Worm (Caenorhabditis elegans) whole organism, L3 larva: ENCODE data around the gene W10G6.1.
A peak's percentile ranks its signal among the peaks of the same experiment; 100 is the strongest.

Source experiments
- ZK546.5 ChIP-seq: sonication (generic microtip); optimal IDR thresholded peaks from 2 replicates; lab custom pipeline; 2017; ENCODE audit warnings: missing biosample characterization, missing genetic modification characterization
- aly-2 ChIP-seq: fragments of 150-350 bp; optimal IDR thresholded peaks from 2 replicates; lab custom pipeline; 2014; ENCODE audit warnings: missing biosample characterization, missing genetic modification characterization
- ama-1 ChIP-seq: fragments of 150-350 bp; optimal IDR thresholded peaks from 2 replicates; lab custom pipeline; 2018
- ceh-28 ChIP-seq: fragments of 150-350 bp; optimal IDR thresholded peaks from 2 replicates; lab custom pipeline; 2014; ENCODE audit warnings: missing biosample characterization, missing genetic modification reagents, missing genetic modification characterization
- ceh-82 ChIP-seq: fragments of 150-350 bp; optimal IDR thresholded peaks from 2 replicates; lab custom pipeline; 2014; ENCODE audit warnings: missing biosample characterization, missing genetic modification characterization
- ceh-9 ChIP-seq: sonication (generic microtip); optimal IDR thresholded peaks from 2 replicates; lab custom pipeline; 2018; ENCODE audit warnings: missing biosample characterization, missing genetic modification characterization
- daf-12 ChIP-seq: fragments of 150-350 bp; optimal IDR thresholded peaks from 2 replicates; lab custom pipeline; 2014; ENCODE audit warnings: missing biosample characterization, missing genetic modification reagents, missing genetic modification characterization
- egl-27 ChIP-seq: sonication (generic microtip); optimal IDR thresholded peaks from 4 replicates; lab custom pipeline; 2017; ENCODE audit warnings: missing biosample characterization, missing genetic modification reagents, missing genetic modification characterization
- elt-2 ChIP-seq: sonication (generic microtip); optimal IDR thresholded peaks from 2 replicates; lab custom pipeline; 2016; ENCODE audit warnings: missing genetic modification reagents, mild to moderate bottlenecking, missing genetic modification characterization, missing compliant biosample characterization
- eor-1 ChIP-seq, 2 experiments: fragments of 150-350 bp; optimal IDR thresholded peaks; 2 replicates each; lab custom pipeline; 2014 to 2018; ENCODE audit warnings: missing biosample characterization in 2 of 2, missing genetic modification characterization in 2 of 2
- fkh-2 ChIP-seq: fragments of 150-350 bp; optimal IDR thresholded peaks from 2 replicates; lab custom pipeline; 2014; ENCODE audit warnings: missing biosample characterization, missing genetic modification reagents, missing genetic modification characterization
- fos-1 ChIP-seq: fragments of 150-350 bp; optimal IDR thresholded peaks from 2 replicates; lab custom pipeline; 2014; ENCODE audit warnings: missing biosample characterization, missing genetic modification characterization
- jun-1 ChIP-seq: fragments of 150-350 bp; optimal IDR thresholded peaks from 2 replicates; lab custom pipeline; 2014; ENCODE audit warnings: missing biosample characterization, missing genetic modification reagents, missing genetic modification characterization
- lin-15B ChIP-seq: fragments of 150-350 bp; optimal IDR thresholded peaks from 2 replicates; lab custom pipeline; 2014; ENCODE audit warnings: missing biosample characterization, missing genetic modification characterization
- lsy-12 ChIP-seq: sonication (generic microtip); optimal IDR thresholded peaks from 2 replicates; lab custom pipeline; 2016; ENCODE audit warnings: mild to moderate bottlenecking, missing genetic modification characterization, missing compliant biosample characterization
- mdl-1 ChIP-seq: fragments of 150-350 bp; optimal IDR thresholded peaks from 2 replicates; lab custom pipeline; 2014; ENCODE audit warnings: missing biosample characterization, missing genetic modification characterization
- mml-1 ChIP-seq: fragments of 150-350 bp; sonication (generic microtip); optimal IDR thresholded peaks from 3 replicates; lab custom pipeline; 2014; ENCODE audit warnings: missing biosample characterization, missing genetic modification characterization
- nfya-1 ChIP-seq: sonication (generic microtip); optimal IDR thresholded peaks from 2 replicates; lab custom pipeline; 2017; ENCODE audit warnings: missing genetic modification characterization, mild to moderate bottlenecking, missing compliant biosample characterization, antibody characterized with exemption, moderate library complexity; ENCODE audit not compliant: insufficient read depth
- nhr-12 ChIP-seq: fragments of 150-350 bp; optimal IDR thresholded peaks from 2 replicates; lab custom pipeline; 2014; ENCODE audit warnings: missing biosample characterization, missing genetic modification characterization
- nhr-23 ChIP-seq: fragments of 150-350 bp; optimal IDR thresholded peaks from 2 replicates; lab custom pipeline; 2014; ENCODE audit warnings: missing biosample characterization, missing genetic modification reagents, missing genetic modification characterization
- nhr-237 ChIP-seq: fragments of 150-350 bp; optimal IDR thresholded peaks from 2 replicates; lab custom pipeline; 2014; ENCODE audit warnings: missing biosample characterization, missing genetic modification characterization
- nhr-25 ChIP-seq: sonication (generic microtip); optimal IDR thresholded peaks from 2 replicates; lab custom pipeline; 2017; ENCODE audit warnings: missing biosample characterization, missing genetic modification characterization
- nhr-28 ChIP-seq: fragments of 150-350 bp; optimal IDR thresholded peaks from 2 replicates; lab custom pipeline; 2014; ENCODE audit warnings: missing biosample characterization, missing genetic modification characterization
- nhr-43 ChIP-seq: sonication (generic microtip); optimal IDR thresholded peaks from 2 replicates; lab custom pipeline; 2016; ENCODE audit warnings: mild to moderate bottlenecking, missing genetic modification characterization, missing compliant biosample characterization; ENCODE audit not compliant: poor library complexity, severe bottlenecking
- nhr-76 ChIP-seq: fragments of 150-350 bp; sonication (generic microtip); optimal IDR thresholded peaks from 5 replicates; lab custom pipeline; 2014; ENCODE audit warnings: missing biosample characterization, missing genetic modification characterization
- pqm-1 ChIP-seq: fragments of 150-350 bp; optimal IDR thresholded peaks from 2 replicates; lab custom pipeline; 2017; ENCODE audit warnings: missing biosample characterization, missing genetic modification characterization, inconsistent platforms
- snpc-4 ChIP-seq: fragments of 150-350 bp; optimal IDR thresholded peaks from 2 replicates; lab custom pipeline; 2014; ENCODE audit warnings: missing biosample characterization, missing genetic modification characterization
- unc-39 ChIP-seq: sonication (generic microtip); optimal IDR thresholded peaks from 4 replicates; lab custom pipeline; 2017; ENCODE audit warnings: missing biosample characterization, missing genetic modification characterization
- unc-62 ChIP-seq: fragments of 150-350 bp; sonication (generic microtip); optimal IDR thresholded peaks from 4 replicates; lab custom pipeline; 2014; ENCODE audit warnings: missing biosample characterization, missing genetic modification reagents, missing genetic modification characterization
- zag-1 ChIP-seq: fragments of 150-350 bp; optimal IDR thresholded peaks from 2 replicates; lab custom pipeline; 2014; ENCODE audit warnings: missing biosample characterization, missing genetic modification characterization
- ztf-11 ChIP-seq: fragments of 150-350 bp; optimal IDR thresholded peaks from 2 replicates; lab custom pipeline; 2014; ENCODE audit warnings: missing biosample characterization, missing genetic modification characterization
- ztf-4 ChIP-seq: fragments of 150-350 bp; optimal IDR thresholded peaks from 2 replicates; lab custom pipeline; 2014; ENCODE audit warnings: missing biosample characterization, missing genetic modification characterization

W10G6.1 gene

DNA sequence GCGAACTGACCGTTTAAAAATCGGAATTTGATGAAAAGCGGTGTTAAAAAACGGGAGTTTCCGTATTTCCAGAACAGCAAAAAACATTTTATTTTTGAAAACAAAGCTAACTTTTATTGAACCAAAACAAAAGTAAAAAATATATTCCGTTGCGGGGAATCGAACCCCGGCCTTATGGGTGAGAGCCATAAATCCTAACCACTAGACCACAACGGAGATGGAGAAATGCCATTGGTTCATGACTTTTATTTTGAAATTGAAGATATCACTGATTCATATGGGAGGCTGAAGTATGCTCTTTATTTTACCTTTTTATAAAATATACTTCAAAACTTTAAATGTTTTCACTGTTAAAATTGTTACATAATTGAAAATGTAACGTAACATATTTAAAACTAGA lies 40.2 kb downstream of the W10G6.1 start:
- TF ChIP-seq mdl-1 (tag; lab: Kevin White, UChicago) (no peak), elt-2 (tag; lab: Kevin White, UChicago) (no peak), nhr-28 (tag; lab: Kevin White, UChicago) (no peak), pqm-1 (tag; lab: Kevin White, UChicago) (no peak), unc-62 (no peak), ama-1 (lab: Kevin White, UChicago) (no peak), aly-2 (tag; lab: Kevin White, UChicago) (no peak), nfya-1 (no peak), daf-12 (tag; lab: Kevin White, UChicago) (no peak), fos-1 (tag; lab: Kevin White, UChicago) (no peak), ceh-9 (tag; lab: Kevin White, UChicago) (no peak), jun-1 (tag; lab: Kevin White, UChicago) (no peak), fkh-2 (tag; lab: Kevin White, UChicago) (no peak), nhr-76 (no peak), ztf-11 (tag; lab: Kevin White, UChicago) (no peak), egl-27 (tag; lab: Kevin White, UChicago) (no peak), zag-1 (tag; lab: Kevin White, UChicago) (no peak)

DNA sequence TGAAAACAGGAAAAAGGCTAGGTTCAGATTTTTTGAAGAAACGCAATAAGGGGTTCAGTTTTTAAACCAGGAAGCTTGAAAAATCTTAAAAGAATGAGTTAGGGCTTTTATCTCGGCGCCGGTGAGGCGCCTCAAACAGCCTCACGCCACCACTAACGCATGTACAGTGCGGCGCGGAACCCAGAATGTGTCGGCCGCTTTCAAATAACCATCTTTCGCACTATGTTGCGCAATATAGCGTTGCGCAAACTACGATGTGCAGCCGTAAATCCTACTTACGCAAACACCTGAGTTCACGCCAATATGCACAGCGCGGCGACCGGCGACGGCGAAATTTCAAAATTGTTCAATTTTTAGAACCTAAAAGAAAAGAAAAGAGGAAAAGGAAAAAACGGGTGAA lies 44.6 kb downstream of the W10G6.1 start:
- TF ChIP-seq ZK546.5 (tag; lab: Kevin White, UChicago): no peak
- no peak for TF ChIP-seq nhr-12
- peak; percentile 81 for TF ChIP-seq snpc-4 (tag; lab: Kevin White, UChicago)
- no peak for TF ChIP-seq ceh-28
- no peak for TF ChIP-seq unc-39 (tag; lab: Kevin White, UChicago)
- no peak for TF ChIP-seq ztf-4

- TF ChIP-seq nhr-25 (tag; lab: Kevin White, UChicago) (peak; percentile 84), ceh-82 (tag; lab: Kevin White, UChicago) (no peak)
Observed at ce11 chrX:16290536-16290935, 45.5 kb downstream of the W10G6.1 start.

ce11 chrX:16292933-16293332 lies 47.9 kb downstream of the W10G6.1 start, which contains the start of gene F52E10.4:
Gene F52E10.4, minus strand, starts transcription at chrX:16293033.
- TF ChIP-seq ceh-9 (tag; lab: Kevin White, UChicago) (no peak), jun-1 (tag; lab: Kevin White, UChicago) (no peak), nhr-237 (tag; lab: Kevin White, UChicago) (no peak), unc-39 (tag; lab: Kevin White, UChicago) (no peak), nhr-43 (tag; lab: Kevin White, UChicago) (no peak), elt-2 (tag; lab: Kevin White, UChicago) (no peak), nhr-23 (tag; lab: Kevin White, UChicago) (no peak), mml-1 (tag; lab: Kevin White, UChicago) (no peak), nhr-25 (tag; lab: Kevin White, UChicago) (no peak), eor-1 (tag; optimal IDR thresholded peaks at IDR 0.05; lab: Kevin White, UChicago) (no peak), unc-62 (no peak), daf-12 (tag; lab: Kevin White, UChicago) (no peak), lsy-12 (tag; lab: Kevin White, UChicago) (no peak), lin-15B (tag; lab: Kevin White, UChicago) (no peak), aly-2 (tag; lab: Kevin White, UChicago) (no peak), mdl-1 (tag; lab: Kevin White, UChicago) (no peak), egl-27 (tag; lab: Kevin White, UChicago) (no peak), nhr-28 (tag; lab: Kevin White, UChicago) (no peak)
